Fruit fly (Drosophila melanogaster): ENCODE measurements around the gene CG15458.

Gene CG15458

dm6 chrX:20411635-20412034 is 2.4 kb downstream of the CG15458 start:
- TF ChIP-seq Trl (optimal IDR thresholded peaks at IDR 0.05) (peak; percentile 45 to 64), Trl (GFP tag; optimal IDR thresholded peaks at IDR 0.05) (no peak), CG1832 (GFP tag; optimal IDR thresholded peaks at IDR 0.05) (peak; percentile 81), CG31224 (GFP tag; IDR thresholded peaks at IDR 0.05) (no peak)

dm6 chrX:20394066-20394913 is 19.7 kb downstream of the CG15458 start, which contains the start of gene HERC2:
HERC2 (plus strand) TSS chrX:20394395.
- TF ChIP-seq chif (GFP tag; optimal IDR thresholded peaks at IDR 0.05) (peak in 1 of 2 experiments; percentile 64), Sox100B (GFP tag; optimal IDR thresholded peaks at IDR 0.05) (no peak), CG10959 (GFP tag; IDR thresholded peaks at IDR 0.05) (no peak), Myb (GFP tag; optimal IDR thresholded peaks at IDR 0.05) (peak; percentile 69), Sry-δ (GFP tag; optimal IDR thresholded peaks at IDR 0.05) (peak; percentile 80), CG11504 (tag; optimal IDR thresholded peaks at IDR 0.05) (no peak), Hey (tag; optimal IDR thresholded peaks at IDR 0.05) (no peak), pnt (GFP tag; optimal IDR thresholded peaks at IDR 0.05) (peak; percentile 20), CG18476 (GFP tag; optimal IDR thresholded peaks at IDR 0.05) (no peak), eyg (GFP tag; optimal IDR thresholded peaks at IDR 0.05) (no peak), CG8281 (tag; optimal IDR thresholded peaks at IDR 0.05) (no peak), CG17328 (GFP tag; IDR thresholded peaks at IDR 0.05) (no peak), CG6654 (GFP tag; optimal IDR thresholded peaks at IDR 0.05) (no peak), pzg (GFP tag; optimal IDR thresholded peaks at IDR 0.05) (peak; percentile 70), HLH3B (GFP tag; IDR thresholded peaks at IDR 0.05) (peak; percentile 34; the same call in 1 of the 2 replicates), bbx (GFP tag; IDR thresholded peaks at IDR 0.05; ENCODE audit: partially characterized antibody) (peak; percentile 94), CG13624 (GFP tag; optimal IDR thresholded peaks at IDR 0.05) (peak; percentile 55), kay (GFP tag; optimal IDR thresholded peaks at IDR 0.05) (no peak), nom (GFP tag; optimal IDR thresholded peaks at IDR 0.05) (no peak), psq (GFP tag; optimal IDR thresholded peaks at IDR 0.05) (no peak), CG11696 (GFP tag; IDR thresholded peaks at IDR 0.05) (0 out of 2 replicates have a peak, but pooled peaks have one; percentile 12), cato (GFP tag; optimal IDR thresholded peaks at IDR 0.05; ENCODE audit: borderline replicate concordance) (no peak), CG11560 (tag; IDR thresholded peaks at IDR 0.05) (no peak), tup (GFP tag; optimal IDR thresholded peaks at IDR 0.05) (no peak), lbe (GFP tag; optimal IDR thresholded peaks at IDR 0.05) (no peak), abd-A (tag; optimal IDR thresholded peaks at IDR 0.05) (no peak), ara (GFP tag; IDR thresholded peaks at IDR 0.05) (no peak; the same call in 1 of the 2 replicates), ERR (GFP tag; optimal IDR thresholded peaks at IDR 0.05) (peak; percentile 14), CG9932 (GFP tag; IDR thresholded peaks at IDR 0.05) (peak; percentile 79), tin (GFP tag; optimal IDR thresholded peaks at IDR 0.05) (peak; percentile 4), CG8765 (GFP tag; IDR thresholded peaks at IDR 0.05) (no peak), Hmr (GFP tag; optimal IDR thresholded peaks at IDR 0.05) (peak; percentile 46), CG10431 (GFP tag; optimal IDR thresholded peaks at IDR 0.05) (no peak), CG17385 (GFP tag; optimal IDR thresholded peaks at IDR 0.05) (no peak), CG13424 (tag; optimal IDR thresholded peaks at IDR 0.05) (peak; percentile 31), fru (optimal IDR thresholded peaks at IDR 0.05) (no peak), gsb (GFP tag; IDR thresholded peaks at IDR 0.05) (no peak), Gsc (GFP tag; IDR thresholded peaks at IDR 0.05) (no peak), Drgx (GFP tag; IDR thresholded peaks at IDR 0.05) (0 out of 2 replicates have a peak, but pooled peaks have one; percentile 16), CG31388 (GFP tag; optimal IDR thresholded peaks at IDR 0.05) (no peak), CG7963 (GFP tag; IDR thresholded peaks at IDR 0.05; ENCODE audit: partially characterized antibody) (peak; percentile 95), caup (GFP tag; optimal IDR thresholded peaks at IDR 0.05; ENCODE audit: severe bottlenecking) (no peak), CG31441 (GFP tag; IDR thresholded peaks at IDR 0.05) (no peak), CG17568 (GFP tag; optimal IDR thresholded peaks at IDR 0.05) (no peak)

Data from whole organism, embryonic.